Fruit fly (Drosophila melanogaster) whole organism, wandering third instar larva: ENCODE measurements around the gene CG34283.

Experiments
- Abd-B ChIP-seq: fragments of >200 bp; optimal IDR thresholded peaks from 2 replicates; lab custom pipeline; 2017; ENCODE audit warnings: missing biosample characterization, missing genetic modification characterization
- CG32264 ChIP-seq: fragments of 200-800 bp; sonication (Bioruptor generic); optimal IDR thresholded peaks from 2 replicates; lab custom pipeline; 2016; ENCODE audit warnings: missing biosample characterization, missing genetic modification characterization
- CrebA ChIP-seq: fragments of 200-800 bp; sonication (Bioruptor generic); optimal IDR thresholded peaks from 2 replicates; lab custom pipeline; 2016; ENCODE audit warnings: missing biosample characterization, mild to moderate bottlenecking, missing genetic modification characterization, borderline replicate concordance
- Dif ChIP-seq: fragments of 200-275, 200-300 bp; sonication (Bioruptor generic); optimal IDR thresholded peaks from 2 replicates; lab custom pipeline; 2018; ENCODE audit warnings: missing biosample characterization, missing genetic modification characterization; ENCODE audit not compliant: partially characterized antibody
- HLH106 ChIP-seq: fragments of 200-800 bp; optimal IDR thresholded peaks from 3 replicates; lab custom pipeline; 2019; ENCODE audit warnings: missing biosample characterization, mild to moderate bottlenecking, missing genetic modification characterization, moderate library complexity
- Hr78 ChIP-seq: fragments of >200 bp; optimal IDR thresholded peaks from 2 replicates; lab custom pipeline; 2017; ENCODE audit warnings: missing biosample characterization, missing genetic modification characterization
- Hr83 ChIP-seq: fragments of 200-300 bp; sonication (Bioruptor generic); optimal IDR thresholded peaks from 2 replicates; lab custom pipeline; 2016; ENCODE audit warnings: missing biosample characterization, mild to moderate bottlenecking, missing genetic modification characterization, moderate library complexity; ENCODE audit not compliant: poor library complexity, severe bottlenecking
- Myc ChIP-seq: fragments of >200 bp; optimal IDR thresholded peaks from 2 replicates; lab custom pipeline; 2017
- Rel ChIP-seq, 2 experiments: fragments of 200-800 bp; sonication (Bioruptor generic) in 1 of 2; optimal IDR thresholded peaks; 2 replicates in 1 of 2; 3 replicates in 1 of 2; lab custom pipeline; 2016 to 2019; ENCODE audit warnings: mild to moderate bottlenecking in 2 of 2, missing biosample characterization in 2 of 2, missing genetic modification characterization in 2 of 2, moderate library complexity in 1 of 2
- Sp1 ChIP-seq: fragments of 200-800 bp; sonication (Bioruptor generic); optimal IDR thresholded peaks from 3 replicates; lab custom pipeline; 2019; ENCODE audit warnings: missing biosample characterization, mild to moderate bottlenecking, missing genetic modification characterization, moderate library complexity
- Vsx2 ChIP-seq: fragments of 200-300, 225-300 bp; sonication (Bioruptor generic); optimal IDR thresholded peaks from 2 replicates; lab custom pipeline; 2018; ENCODE audit warnings: missing biosample characterization, missing genetic modification characterization; ENCODE audit not compliant: partially characterized antibody
- brk ChIP-seq: fragments of 200-800 bp; sonication (Bioruptor generic); optimal IDR thresholded peaks from 2 replicates; lab custom pipeline; 2016; ENCODE audit warnings: missing biosample characterization, mild to moderate bottlenecking, missing genetic modification characterization
- dsf ChIP-seq: sonication (Bioruptor generic); optimal IDR thresholded peaks from 2 replicates; lab custom pipeline; 2016; ENCODE audit warnings: missing biosample characterization, missing genetic modification characterization, borderline replicate concordance
- ey ChIP-seq: fragments of 200-800 bp; sonication (Bioruptor generic); optimal IDR thresholded peaks from 2 replicates; lab custom pipeline; 2016; ENCODE audit warnings: missing biosample characterization, missing genetic modification characterization
- foxo ChIP-seq, 2 experiments: fragments of 200-800 bp; sonication (Bioruptor generic); optimal IDR thresholded peaks; 2 replicates in 1 of 2; 3 replicates in 1 of 2; lab custom pipeline; 2016 to 2017; ENCODE audit warnings: missing biosample characterization in 2 of 2, missing genetic modification characterization in 2 of 2
- fru ChIP-seq: fragments of 200-800 bp; sonication (Bioruptor generic); optimal IDR thresholded peaks from 3 replicates; lab custom pipeline; 2016; ENCODE audit warnings: missing biosample characterization, mild to moderate bottlenecking, missing genetic modification characterization
- h ChIP-seq: fragments of 200-800 bp; sonication (Bioruptor generic); optimal IDR thresholded peaks from 3 replicates; lab custom pipeline; 2016; ENCODE audit warnings: missing biosample characterization, mild to moderate bottlenecking, missing genetic modification characterization
- jim ChIP-seq: fragments of 175-275, 200-325 bp; sonication (Bioruptor generic); optimal IDR thresholded peaks from 2 replicates; lab custom pipeline; 2016; ENCODE audit warnings: missing biosample characterization, mild to moderate bottlenecking, missing genetic modification characterization
- lola ChIP-seq: fragments of >200 bp; optimal IDR thresholded peaks from 2 replicates; lab custom pipeline; 2017; ENCODE audit warnings: missing biosample characterization, missing genetic modification characterization
- pan ChIP-seq: fragments of >200 bp; optimal IDR thresholded peaks from 2 replicates; lab custom pipeline; 2017
- psq ChIP-seq: fragments of 200-800 bp; sonication (Bioruptor generic); optimal IDR thresholded peaks from 3 replicates; lab custom pipeline; 2017; ENCODE audit warnings: missing biosample characterization, mild to moderate bottlenecking, missing genetic modification characterization, moderate library complexity
- rgr ChIP-seq: fragments of 200-800 bp; sonication (Bioruptor generic); optimal IDR thresholded peaks from 3 replicates; lab custom pipeline; 2016; ENCODE audit warnings: missing biosample characterization, mild to moderate bottlenecking, missing genetic modification characterization
- sage ChIP-seq: fragments of 200-800 bp; sonication (Bioruptor generic); optimal IDR thresholded peaks from 2 replicates; lab custom pipeline; 2016; ENCODE audit warnings: missing biosample characterization, mild to moderate bottlenecking, missing genetic modification characterization
- sv ChIP-seq: fragments of 200-800 bp; sonication (Bioruptor generic); optimal IDR thresholded peaks from 3 replicates; lab custom pipeline; 2016; ENCODE audit warnings: missing biosample characterization, missing genetic modification characterization
- tai ChIP-seq: sonication (Bioruptor generic); optimal IDR thresholded peaks from 2 replicates; lab custom pipeline; 2016; ENCODE audit warnings: missing biosample characterization, missing genetic modification characterization
- usp ChIP-seq: fragments of >200 bp; optimal IDR thresholded peaks from 2 replicates; lab custom pipeline; 2017; ENCODE audit warnings: missing biosample characterization, missing genetic modification characterization
- woc ChIP-seq: sonication (Bioruptor generic); optimal IDR thresholded peaks from 2 replicates; lab custom pipeline; 2016; ENCODE audit warnings: missing biosample characterization, mild to moderate bottlenecking, missing genetic modification characterization

CG34283 gene

DNA sequence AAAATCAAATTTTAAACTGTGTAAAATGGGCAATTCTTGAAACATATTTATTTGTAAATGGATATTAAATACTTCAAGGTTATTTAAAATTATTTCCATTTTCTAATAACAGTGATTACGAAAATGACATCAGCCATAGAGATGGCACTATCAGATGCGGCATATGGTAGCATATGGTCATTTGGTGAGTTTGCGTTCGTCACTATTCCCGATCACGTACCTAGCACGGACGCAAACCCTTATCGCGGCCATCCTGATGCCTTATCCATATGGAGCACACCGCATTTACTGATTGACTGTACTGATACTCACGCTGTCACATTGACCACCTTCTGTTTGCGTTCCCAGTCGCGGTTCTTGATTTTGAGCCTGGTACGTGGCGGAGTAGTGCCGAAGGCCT is 15.7 kb upstream of the CG34283 start:
- no peak for TF ChIP-seq CrebA
- no peak for TF ChIP-seq Hr83 (GFP tag; lab: Kevin White, UChicago)
- TF ChIP-seq pan = no peak
- TF ChIP-seq tai (GFP tag; lab: Kevin White, UChicago) = no peak
- TF ChIP-seq psq (GFP tag; lab: Kevin White, UChicago) = no peak
- no peak for TF ChIP-seq foxo (GFP tag; optimal IDR thresholded peaks at IDR 0.05; lab: Kevin White, UChicago)
- no peak for TF ChIP-seq lola
- TF ChIP-seq woc (GFP tag; lab: Kevin White, UChicago) = no peak
- TF ChIP-seq Abd-B (GFP tag; lab: Kevin White, UChicago) = no peak
- TF ChIP-seq CG32264 (GFP tag; lab: Kevin White, UChicago) = no peak
- TF ChIP-seq HLH106 (tag; lab: Kevin White, UChicago) = no peak
- TF ChIP-seq h = no peak
- no peak for TF ChIP-seq fru (GFP tag; lab: Kevin White, UChicago)
- no peak for TF ChIP-seq Rel (GFP tag; optimal IDR thresholded peaks at IDR 0.05; lab: Kevin White, UChicago)
- no peak for TF ChIP-seq Rel (tag; optimal IDR thresholded peaks at IDR 0.05; lab: Kevin White, UChicago)
- no peak for TF ChIP-seq usp (GFP tag; lab: Kevin White, UChicago)
- TF ChIP-seq Dif (GFP tag; lab: Kevin White, UChicago) = no peak
- TF ChIP-seq dsf (GFP tag; lab: Kevin White, UChicago) = no peak

DNA sequence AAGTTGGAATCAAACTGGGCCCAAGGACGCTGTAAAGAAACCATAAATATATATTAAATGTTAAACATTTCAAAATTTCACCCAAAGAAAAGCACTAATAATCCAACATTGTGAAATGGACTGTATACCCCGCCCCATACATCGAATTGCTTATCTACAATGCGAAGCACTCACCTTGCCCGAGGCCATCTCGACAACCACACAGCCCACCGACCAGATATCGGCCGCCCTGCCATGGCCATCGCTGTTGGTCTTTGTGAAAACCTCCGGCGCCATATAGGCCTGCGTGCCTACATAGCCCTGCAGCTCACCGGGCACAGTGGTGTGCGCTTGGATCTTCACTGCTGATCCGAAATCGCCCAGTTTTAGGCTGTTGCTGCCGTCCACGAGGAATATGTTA is 11.2 kb upstream of the CG34283 start:
- TF ChIP-seq lola (no peak), woc (GFP tag; lab: Kevin White, UChicago) (no peak), Hr78 (no peak), tai (GFP tag; lab: Kevin White, UChicago) (no peak), h (no peak), foxo (GFP tag; optimal IDR thresholded peaks at IDR 0.05; lab: Kevin White, UChicago) (no peak), Dif (GFP tag; lab: Kevin White, UChicago) (no peak), Myc (lab: Kevin White, UChicago) (no peak), Hr83 (GFP tag; lab: Kevin White, UChicago) (no peak), jim (GFP tag; lab: Kevin White, UChicago) (no peak), CG32264 (GFP tag; lab: Kevin White, UChicago) (no peak), dsf (GFP tag; lab: Kevin White, UChicago) (no peak)

DNA sequence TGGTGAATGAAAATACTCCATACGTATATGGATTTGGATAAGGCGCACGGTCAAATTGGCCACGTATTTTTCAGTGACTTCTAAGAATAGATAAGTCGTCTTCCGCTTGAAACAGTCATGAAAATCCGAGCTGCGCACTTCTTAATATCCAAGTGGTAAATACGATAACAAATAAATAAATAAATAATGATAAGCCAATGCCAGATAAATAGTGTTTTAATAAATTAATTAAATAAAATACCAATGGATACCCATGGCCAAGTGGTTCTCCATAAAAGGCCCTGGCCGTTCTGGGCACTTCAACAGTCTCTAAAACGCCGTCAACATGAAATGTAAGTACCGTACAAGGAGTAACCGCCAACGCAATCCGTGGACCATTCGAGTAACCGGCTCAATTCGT is 10.0 kb upstream of the CG34283 start, which contains the start of gene CG14302:
TSS of gene CG14302 (plus strand) at position 301 of the 400 bp plus-strand sequence.
- TF ChIP-seq ey (GFP tag; lab: Kevin White, UChicago) = no peak
- no peak for TF ChIP-seq sv (GFP tag; lab: Kevin White, UChicago)
- TF ChIP-seq CG32264 (GFP tag; lab: Kevin White, UChicago) = no peak
- TF ChIP-seq rgr (GFP tag; lab: Kevin White, UChicago) = no peak
- no peak for TF ChIP-seq sage (GFP tag; lab: Kevin White, UChicago)
- TF ChIP-seq Dif (GFP tag; lab: Kevin White, UChicago) = no peak
- TF ChIP-seq tai (GFP tag; lab: Kevin White, UChicago) = no peak
- TF ChIP-seq h = no peak

DNA sequence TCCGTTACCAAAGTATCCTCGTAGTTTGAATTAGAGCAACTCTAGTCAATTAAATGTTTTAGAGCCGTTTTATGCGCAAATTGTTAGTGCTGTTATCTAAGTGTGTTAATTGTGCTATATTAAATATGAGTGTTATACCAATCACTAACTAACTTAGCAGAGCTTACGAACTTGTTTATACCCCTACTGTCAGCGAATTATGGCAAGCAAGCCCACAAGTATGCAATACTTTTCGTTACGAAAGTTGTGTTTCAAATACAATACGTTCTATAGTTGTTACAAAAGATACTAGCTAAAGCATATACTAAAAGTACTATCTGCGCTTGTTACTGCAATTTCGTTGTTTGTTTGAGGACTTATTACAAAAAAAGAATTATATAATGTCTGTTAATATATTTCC is 8.9 kb upstream of the CG34283 start:
- peak; percentile 16 for TF ChIP-seq Myc (lab: Kevin White, UChicago)
- no peak for TF ChIP-seq Sp1 (GFP tag; lab: Kevin White, UChicago)

DNA sequence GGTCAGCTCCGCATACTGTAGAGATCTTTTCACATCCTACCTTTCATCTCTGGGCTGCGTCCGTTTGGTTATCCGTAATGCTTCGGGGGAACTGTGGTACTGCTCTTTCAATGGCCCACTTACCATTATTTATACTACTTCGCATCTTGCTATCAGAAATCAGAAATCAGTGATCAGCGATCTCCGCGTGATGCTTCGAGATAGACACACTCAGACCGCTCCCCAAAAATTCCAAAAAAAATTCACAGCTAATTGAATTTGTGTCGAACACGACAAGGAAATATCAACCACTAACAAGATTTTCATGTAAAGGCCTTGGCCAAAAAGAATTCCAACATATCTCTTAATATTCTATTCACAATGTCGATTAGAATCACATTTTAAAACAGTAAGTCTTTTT is 6.0 kb upstream of the CG34283 start, which contains the start of gene CG7715:
TSS of gene CG7715 (minus strand) at position 101 of the 400 bp plus-strand sequence.
- TF ChIP-seq brk (GFP tag; lab: Kevin White, UChicago) (no peak), psq (GFP tag; lab: Kevin White, UChicago) (no peak), CG32264 (GFP tag; lab: Kevin White, UChicago) (no peak), Sp1 (GFP tag; lab: Kevin White, UChicago) (no peak), fru (GFP tag; lab: Kevin White, UChicago) (no peak), Vsx2 (GFP tag; lab: Kevin White, UChicago) (no peak), jim (GFP tag; lab: Kevin White, UChicago) (no peak), Abd-B (GFP tag; lab: Kevin White, UChicago) (no peak), usp (GFP tag; lab: Kevin White, UChicago) (no peak), rgr (GFP tag; lab: Kevin White, UChicago) (no peak), sv (GFP tag; lab: Kevin White, UChicago) (no peak)
